Fruit fly (Drosophila melanogaster) whole organism, embryonic: ENCODE data around the gene mts.

Experiments used
- Adf1 ChIP-seq: fragments of 200-800 bp; sonication (Bioruptor generic); IDR thresholded peaks from 2 replicates; pipeline ENCODE4 v1.3.6; 2022; ENCODE audit warnings: missing biosample characterization, missing genetic modification characterization
- CG10431 ChIP-seq: fragments of 200-800 bp; sonication (Bioruptor generic); optimal IDR thresholded peaks from 3 replicates; lab custom pipeline; 2018; ENCODE audit warnings: missing biosample characterization, mild to moderate bottlenecking, missing genetic modification characterization
- CG14050 ChIP-seq: fragments of 200-800 bp; sonication (Bioruptor generic); IDR thresholded peaks from 3 replicates; pipeline ENCODE4 v1.3.6; 2022; ENCODE audit warnings: missing biosample characterization, missing genetic modification characterization
- CG42726 ChIP-seq: fragments of 200-800 bp; sonication (Bioruptor generic); IDR thresholded peaks from 2 replicates; pipeline ENCODE4 v1.3.6; 2022; ENCODE audit warnings: missing biosample characterization, missing genetic modification characterization; ENCODE audit not compliant: partially characterized antibody
- CG4282 ChIP-seq: fragments of 200-800 bp; sonication (Bioruptor generic); optimal IDR thresholded peaks from 2 replicates; lab custom pipeline; 2016; ENCODE audit warnings: missing biosample characterization, missing genetic modification characterization
- Chrac-16 ChIP-seq: fragments of 200-800 bp; sonication (Bioruptor generic); optimal IDR thresholded peaks from 3 replicates; lab custom pipeline; 2016; ENCODE audit warnings: missing biosample characterization, missing genetic modification characterization
- Dll ChIP-seq: fragments of 200-800 bp; sonication (Bioruptor generic); IDR thresholded peaks from 4 replicates; pipeline ENCODE4 v1.3.6; 2022; ENCODE audit warnings: missing biosample characterization, missing genetic modification characterization; ENCODE audit not compliant: partially characterized antibody
- Ets65A ChIP-seq: fragments of 200-800 bp; sonication (Bioruptor generic); peaks from one replicate; lab custom pipeline; 2016; ENCODE audit warnings: missing biosample characterization, missing genetic modification characterization
- HLH54F ChIP-seq: fragments of 200-800 bp; sonication (Bioruptor generic); optimal IDR thresholded peaks from 3 replicates; lab custom pipeline; 2016; ENCODE audit warnings: missing biosample characterization, missing genetic modification characterization
- insv ChIP-seq, 2 experiments: fragments of 200-800 bp; sonication (Bioruptor generic); optimal IDR thresholded peaks; 3 replicates each; lab custom pipeline; 2016 to 2018; ENCODE audit warnings: missing biosample characterization in 2 of 2, missing genetic modification characterization in 2 of 2
- pfk ChIP-seq: fragments of 200-800 bp; sonication (Bioruptor generic); optimal IDR thresholded peaks from 2 replicates; lab custom pipeline; 2018; ENCODE audit warnings: missing biosample characterization, mild to moderate bottlenecking, missing genetic modification characterization, moderate library complexity
- phol ChIP-seq: fragments of 200-800 bp; sonication (Bioruptor generic); optimal IDR thresholded peaks from 3 replicates; lab custom pipeline; 2018; ENCODE audit warnings: missing biosample characterization, mild to moderate bottlenecking, missing genetic modification characterization, moderate library complexity
- sc ChIP-seq, 3 experiments: fragments of >200 bp in 2 of 3; fragments of 200-800 bp in 1 of 3; sonication (Bioruptor generic) in 1 of 3; optimal IDR thresholded peaks; 2 replicates in 2 of 3; 3 replicates in 1 of 3; lab custom pipeline; 2017; ENCODE audit warnings: mild to moderate bottlenecking in 1 of 3, missing biosample characterization in 1 of 3, missing genetic modification characterization in 1 of 3, missing genetic modification reagents in 1 of 3

DNA sequence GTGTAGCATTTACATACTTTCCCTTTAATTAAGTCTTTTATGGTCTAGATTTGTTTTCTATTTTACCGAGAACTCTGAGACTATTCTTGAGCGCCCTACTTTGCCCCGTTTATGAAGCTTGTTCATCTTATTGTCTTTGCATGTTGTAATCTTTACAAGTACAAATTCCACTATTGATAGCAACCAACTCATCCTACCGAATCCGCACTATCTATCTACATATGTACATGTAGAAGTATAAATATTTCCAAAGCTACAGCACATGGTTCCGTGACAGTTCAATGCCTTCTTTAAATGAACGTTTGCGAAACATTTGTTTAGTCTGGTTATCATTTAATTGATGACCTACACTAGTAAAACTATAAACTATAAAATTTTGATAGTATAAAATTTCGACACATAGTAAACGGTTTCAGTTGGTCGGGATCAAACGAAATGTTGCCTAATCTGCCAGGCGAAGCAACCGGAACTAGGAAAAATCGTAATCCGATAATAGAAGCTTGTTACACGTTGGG is 38.4 kb upstream of the mts start:
- no peak for TF ChIP-seq Ets65A (GFP tag; lab: Kevin White, UChicago)
- no peak for TF ChIP-seq Chrac-16 (GFP tag; lab: Kevin White, UChicago)
- no peak for TF ChIP-seq sc (optimal IDR thresholded peaks at IDR 0.05; lab: Kevin White, UChicago)
- TF ChIP-seq sc (GFP tag; optimal IDR thresholded peaks at IDR 0.05; lab: Kevin White, UChicago) = no peak
- no peak for TF ChIP-seq HLH54F
- TF ChIP-seq phol (tag; lab: Kevin White, UChicago) = no peak
- no peak for TF ChIP-seq CG10431 (GFP tag; lab: Kevin White, UChicago)
- TF ChIP-seq CG4282 (GFP tag; lab: Kevin White, UChicago) = no peak
- TF ChIP-seq insv (GFP tag; optimal IDR thresholded peaks at IDR 0.05; lab: Kevin White, UChicago) = no peak
- TF ChIP-seq Adf1 (GFP tag; lab: Robert Waterston, UW) = no peak
- no peak for TF ChIP-seq CG14050
- TF ChIP-seq CG42726 (GFP tag; lab: Robert Waterston, UW) = no peak
- no peak for TF ChIP-seq pfk
- TF ChIP-seq Dll (GFP tag; lab: Robert Waterston, UW) = no peak
